Comparison of ENCODE assay signal across 5 worm cellular contexts in genomic region chrV:17962500-17962899, ce11.
A peak's percentile ranks its signal among the peaks of the same experiment; 100 is the strongest.
TF ChIP-seq lines count a peak whose summit lies in the region.

No protein-coding gene starts in this region.

TF ChIP-seq in whole organism, L4 larva, 104 proteins besides CTCF, POLR2A, EP300 and RAD21 (continues in another document):
- TF ChIP-seq snpc-1.2 (GFP tag; IDR thresholded peaks at IDR 0.05; lab: Robert Waterston, UW), result no peak
- TF ChIP-seq php-3 (GFP tag; IDR thresholded peaks at IDR 0.05; lab: Robert Waterston, UW), result 0 out of 2 replicates have a peak, but pooled peaks have one; percentile 19
- no peak for TF ChIP-seq lsy-2 (tag; optimal IDR thresholded peaks at IDR 0.05; lab: Kevin White, UChicago)
- no peak for TF ChIP-seq lin-38 (GFP tag; IDR thresholded peaks at IDR 0.05; lab: Robert Waterston, UW)
- TF ChIP-seq spr-3 (GFP tag; optimal IDR thresholded peaks at IDR 0.05; lab: Kevin White, UChicago), result no peak
- TF ChIP-seq egl-43 (GFP tag; IDR thresholded peaks at IDR 0.05; lab: Robert Waterston, UW), result 0 out of 2 replicates have a peak, but pooled peaks have one; percentile 60
- TF ChIP-seq unc-130 (GFP tag; optimal IDR thresholded peaks at IDR 0.05; lab: Kevin White, UChicago), result no peak
- peak; percentile 89 for TF ChIP-seq set-16 (GFP tag; IDR thresholded peaks at IDR 0.05; lab: Robert Waterston, UW)
- no peak for TF ChIP-seq ztf-7 (tag; optimal IDR thresholded peaks at IDR 0.05; lab: Kevin White, UChicago)
- no peak for TF ChIP-seq ctbp-1 (GFP tag; IDR thresholded peaks at IDR 0.05; lab: Robert Waterston, UW)
- no peak for TF ChIP-seq madf-5 (GFP tag; IDR thresholded peaks at IDR 0.05; lab: Robert Waterston, UW)
- TF ChIP-seq skn-1 (tag; optimal IDR thresholded peaks at IDR 0.05; lab: Kevin White, UChicago), result no peak
- no peak for TF ChIP-seq cey-2 (tag; optimal IDR thresholded peaks at IDR 0.05; lab: Kevin White, UChicago; ENCODE audit: borderline replicate concordance, insufficient read depth)
- TF ChIP-seq F26F4.8 (GFP tag; conservative IDR thresholded peaks at IDR 0.05; lab: Robert Waterston, UW), result no peak
- TF ChIP-seq aha-1 (tag; lab: Kevin White, UChicago), result peak; percentile 87
- no peak for TF ChIP-seq dpl-1 (GFP tag; optimal IDR thresholded peaks at IDR 0.05; lab: Kevin White, UChicago)
- TF ChIP-seq sdz-12 (GFP tag; optimal IDR thresholded peaks at IDR 0.05; lab: Kevin White, UChicago), result no peak
- no peak for TF ChIP-seq spr-1 (tag; optimal IDR thresholded peaks at IDR 0.05; lab: Kevin White, UChicago)
- no peak for TF ChIP-seq mdl-1 (tag; optimal IDR thresholded peaks at IDR 0.05; lab: Kevin White, UChicago)

TF ChIP-seq in whole organism, early embryonic, 17 proteins besides CTCF, POLR2A, EP300 and RAD21:
- TF ChIP-seq ets-7 (tag; optimal IDR thresholded peaks at IDR 0.05; lab: Kevin White, UChicago) (no peak), scrt-1 (GFP tag; IDR thresholded peaks at IDR 0.05; lab: Robert Waterston, UW) (peak; percentile 42; the same call in 1 of the 2 replicates)

TF ChIP-seq in whole organism, late embryonic, 69 proteins besides CTCF, POLR2A, EP300 and RAD21:
- no peak for TF ChIP-seq ceh-2 (tag; optimal IDR thresholded peaks at IDR 0.05; lab: Kevin White, UChicago)
- TF ChIP-seq pag-3 (tag; optimal IDR thresholded peaks at IDR 0.05; lab: Kevin White, UChicago; ENCODE audit: borderline replicate concordance), result peak; percentile 73
- no peak for TF ChIP-seq pqm-1 (tag; optimal IDR thresholded peaks at IDR 0.05; lab: Kevin White, UChicago)
- peak; percentile 68 for TF ChIP-seq elt-4 (tag; optimal IDR thresholded peaks at IDR 0.05; lab: Kevin White, UChicago)
- TF ChIP-seq tbx-7 (tag; optimal IDR thresholded peaks at IDR 0.05; lab: Kevin White, UChicago), result no peak

TF ChIP-seq in whole organism, mixed stage, embryonic, 35 proteins besides CTCF, POLR2A, EP300 and RAD21:
- TF ChIP-seq zip-8 (tag; optimal IDR thresholded peaks at IDR 0.05; lab: Kevin White, UChicago) (no peak), ces-1 (GFP tag; optimal IDR thresholded peaks at IDR 0.05; lab: Kevin White, UChicago) (no peak), flh-1 (GFP tag; optimal IDR thresholded peaks at IDR 0.05; lab: Kevin White, UChicago) (no peak), sptf-1 (tag; optimal IDR thresholded peaks at IDR 0.05; lab: Kevin White, UChicago) (peak; percentile 23)
TF ChIP-seq in whole organism, mixed stage, embryonic: peak in this region for 1.

TF ChIP-seq in whole organism, young adult, 124 proteins besides CTCF, POLR2A, EP300 and RAD21:
- TF ChIP-seq hmg-1.2 (GFP tag; IDR thresholded peaks at IDR 0.05; lab: Robert Waterston, UW) (no peak), ets-4 (GFP tag; optimal IDR thresholded peaks at IDR 0.05; lab: Kevin White, UChicago) (no peak), somi-1 (GFP tag; optimal IDR thresholded peaks at IDR 0.05; lab: Kevin White, UChicago) (no peak), Y67H2A.10 (GFP tag; conservative IDR thresholded peaks at IDR 0.05; lab: Robert Waterston, UW) (no peak), dpff-1 (tag; optimal IDR thresholded peaks at IDR 0.05; lab: Kevin White, UChicago) (no peak), ceh-58 (GFP tag; IDR thresholded peaks at IDR 0.05; lab: Robert Waterston, UW) (0 out of 2 replicates have a peak, but pooled peaks have one; percentile 68), ekl-4 (GFP tag; IDR thresholded peaks at IDR 0.05; lab: Robert Waterston, UW) (0 out of 2 replicates have a peak, but pooled peaks have one; percentile 35), ztf-25 (GFP tag; IDR thresholded peaks at IDR 0.05; lab: Robert Waterston, UW) (no peak), nfya-2 (GFP tag; IDR thresholded peaks at IDR 0.05; lab: Robert Waterston, UW) (no peak), hsf-1 (GFP tag; IDR thresholded peaks at IDR 0.05; lab: Robert Waterston, UW) (no peak), mcd-1 (GFP tag; IDR thresholded peaks at IDR 0.05; lab: Robert Waterston, UW) (0 out of 2 replicates have a peak, but pooled peaks have one; percentile 6), nfyb-1 (GFP tag; IDR thresholded peaks at IDR 0.05; lab: Robert Waterston, UW) (no peak), ceh-91 (GFP tag; IDR thresholded peaks at IDR 0.05; lab: Robert Waterston, UW) (no peak), rpc-1 (optimal IDR thresholded peaks at IDR 0.05; lab: Kevin White, UChicago) (no peak), rpc-1 (tag; optimal IDR thresholded peaks at IDR 0.05; lab: Kevin White, UChicago) (no peak), snpc-1.1 (tag; optimal IDR thresholded peaks at IDR 0.05; lab: Kevin White, UChicago; ENCODE audit: insufficient read depth) (no peak), nhr-90 (tag; optimal IDR thresholded peaks at IDR 0.05; lab: Kevin White, UChicago) (no peak), C17E4.6 (GFP tag; IDR thresholded peaks at IDR 0.05; lab: Robert Waterston, UW) (no peak), snpc-4 (GFP tag; optimal IDR thresholded peaks at IDR 0.05; lab: Kevin White, UChicago) (no peak), snpc-4 (tag; optimal IDR thresholded peaks at IDR 0.05; lab: Kevin White, UChicago) (peak in 1 of 4 experiments; percentile 28), pbrm-1 (GFP tag; IDR thresholded peaks at IDR 0.05; lab: Robert Waterston, UW) (0 out of 2 replicates have a peak, but pooled peaks have one; percentile 38), zfh-2 (GFP tag; conservative IDR thresholded peaks at IDR 0.05; lab: Robert Waterston, UW) (peak; percentile 85), egrh-3 (GFP tag; IDR thresholded peaks at IDR 0.05; lab: Robert Waterston, UW) (no peak), xnd-1 (tag; optimal IDR thresholded peaks at IDR 0.05; lab: Kevin White, UChicago) (no peak), akir-1 (GFP tag; optimal IDR thresholded peaks at IDR 0.05; lab: Kevin White, UChicago) (no peak), ztf-26 (tag; optimal IDR thresholded peaks at IDR 0.05; lab: Kevin White, UChicago) (no peak), ama-1 (optimal IDR thresholded peaks at IDR 0.05; lab: Kevin White, UChicago) (no peak), ama-1 (GFP tag; optimal IDR thresholded peaks at IDR 0.05; lab: Kevin White, UChicago) (no peak), chd-7 (tag; optimal IDR thresholded peaks at IDR 0.05; lab: Kevin White, UChicago) (no peak), attf-5 (GFP tag; optimal IDR thresholded peaks at IDR 0.05; lab: Kevin White, UChicago) (no peak), efl-1 (GFP tag; optimal IDR thresholded peaks at IDR 0.05; lab: Kevin White, UChicago) (no peak), sdz-38 (tag; optimal IDR thresholded peaks at IDR 0.05; lab: Kevin White, UChicago) (no peak), ceh-40 (GFP tag; IDR thresholded peaks at IDR 0.05; lab: Robert Waterston, UW) (no peak), madf-10 (tag; optimal IDR thresholded peaks at IDR 0.05; lab: Kevin White, UChicago) (no peak), dox-1 (GFP tag; IDR thresholded peaks at IDR 0.05; lab: Robert Waterston, UW) (0 out of 2 replicates have a peak, but pooled peaks have one; percentile 20)
